Worm (Caenorhabditis elegans) whole organism, L4 larva: ENCODE data around the gene arrd-25.

Source experiments
- fkh-10 ChIP-seq: fragments of 150-350 bp; optimal IDR thresholded peaks from 2 replicates; lab custom pipeline; 2014; ENCODE audit warnings: missing biosample characterization, missing genetic modification reagents, missing genetic modification characterization
- lin-13 ChIP-seq: fragments of 150-350 bp; optimal IDR thresholded peaks from 2 replicates; lab custom pipeline; 2014; ENCODE audit warnings: missing biosample characterization, missing genetic modification reagents, missing genetic modification characterization
- lin-39 ChIP-seq: fragments of 150-350 bp; optimal IDR thresholded peaks from 2 replicates; lab custom pipeline; 2014; ENCODE audit warnings: missing biosample characterization, missing genetic modification reagents, missing genetic modification characterization
- nhr-25 ChIP-seq: sonication (generic microtip); optimal IDR thresholded peaks from 2 replicates; lab custom pipeline; 2017; ENCODE audit warnings: missing genetic modification characterization, mild to moderate bottlenecking, missing compliant biosample characterization, antibody characterized with exemption, moderate library complexity, borderline replicate concordance; ENCODE audit not compliant: insufficient read depth
- unc-39 ChIP-seq: sonication (generic microtip); optimal IDR thresholded peaks from 2 replicates; lab custom pipeline; 2017; ENCODE audit warnings: missing biosample characterization, missing genetic modification characterization
- ztf-11 ChIP-seq: fragments of 150-350 bp; optimal IDR thresholded peaks from 2 replicates; lab custom pipeline; 2014; ENCODE audit warnings: missing biosample characterization, missing genetic modification characterization

ce11 chrX:14033494-14033893, at the start of gene arrd-25:
- TF ChIP-seq lin-13 (GFP tag; lab: Kevin White, UChicago) (no peak), nhr-25 (no peak), ztf-11 (no peak), unc-39 (tag; lab: Kevin White, UChicago) (no peak), lin-39 (tag; lab: Kevin White, UChicago) (no peak), fkh-10 (no peak)
